Fruit fly (Drosophila melanogaster) whole organism, embryonic: ENCODE results near the gene CG8892.

Experiments used
- CG11085 ChIP-seq: fragments of 200-800 bp; sonication (Bioruptor generic); IDR thresholded peaks from 2 replicates; pipeline ENCODE4 v1.3.6; 2022; ENCODE audit warnings: missing biosample characterization, missing genetic modification characterization
- CG12219 ChIP-seq: fragments of 200-800 bp; sonication (Bioruptor generic); optimal IDR thresholded peaks from 3 replicates; lab custom pipeline; 2018; ENCODE audit warnings: missing biosample characterization, mild to moderate bottlenecking, missing genetic modification characterization
- CG12236 ChIP-seq: fragments of 200-800 bp; sonication (Bioruptor generic); optimal IDR thresholded peaks from 2 replicates; lab custom pipeline; 2016; ENCODE audit warnings: missing biosample characterization, missing genetic modification characterization
- CG12769 ChIP-seq: fragments of 200-800 bp; sonication (Bioruptor generic); optimal IDR thresholded peaks from 2 replicates; lab custom pipeline; 2019; ENCODE audit warnings: missing biosample characterization, mild to moderate bottlenecking, missing genetic modification characterization, moderate library complexity
- CG15514 ChIP-seq: fragments of 200-800 bp; sonication (Bioruptor generic); optimal IDR thresholded peaks from 3 replicates; lab custom pipeline; 2017; ENCODE audit warnings: missing biosample characterization, missing genetic modification characterization, mild to moderate bottlenecking, moderate library complexity, missing genetic modification reagents
- CG16863 ChIP-seq: fragments of 200-800 bp; sonication (Bioruptor generic); optimal IDR thresholded peaks from 3 replicates; lab custom pipeline; 2016; ENCODE audit warnings: missing biosample characterization, missing genetic modification characterization
- CG2199 ChIP-seq: fragments of 200-800 bp; sonication (Bioruptor generic); IDR thresholded peaks from 3 replicates; pipeline ENCODE4 v1.3.6; 2022; ENCODE audit warnings: missing biosample characterization, missing genetic modification characterization
- CG2889 ChIP-seq: fragments of 200-800 bp; sonication (Bioruptor generic); IDR thresholded peaks from 3 replicates; pipeline ENCODE4 v1.3.6; 2022; ENCODE audit warnings: missing biosample characterization, missing genetic modification characterization
- CG32532 ChIP-seq: fragments of 200-800 bp; sonication (Bioruptor generic); IDR thresholded peaks from 2 replicates; pipeline ENCODE4 v1.3.6; 2022; ENCODE audit warnings: missing biosample characterization, missing genetic modification characterization
- CG32772 ChIP-seq: fragments of 200-800 bp; sonication (Bioruptor generic); IDR thresholded peaks from 2 replicates; pipeline ENCODE4 v1.3.6; 2022; ENCODE audit warnings: missing biosample characterization, missing genetic modification characterization
- CG34422 ChIP-seq: fragments of 200-800 bp; sonication (Bioruptor generic); IDR thresholded peaks from 3 replicates; pipeline ENCODE4 v1.3.6; 2022; ENCODE audit warnings: missing biosample characterization, missing genetic modification characterization
- CG5180 ChIP-seq: fragments of 200-800 bp; sonication (Bioruptor generic); optimal IDR thresholded peaks from 3 replicates; lab custom pipeline; 2017; ENCODE audit warnings: missing biosample characterization, missing genetic modification characterization, mild to moderate bottlenecking, moderate library complexity, missing genetic modification reagents
- CG7839 ChIP-seq: fragments of 200-800 bp; sonication (Bioruptor generic); optimal IDR thresholded peaks from 3 replicates; lab custom pipeline; 2018; ENCODE audit warnings: missing biosample characterization, mild to moderate bottlenecking, missing genetic modification characterization, moderate library complexity
- CG9609 ChIP-seq: fragments of 200-800 bp; sonication (Bioruptor generic); optimal IDR thresholded peaks from 3 replicates; lab custom pipeline; 2016; ENCODE audit warnings: missing biosample characterization, missing genetic modification characterization
- CG9932 ChIP-seq: fragments of 200-800 bp; sonication (Bioruptor generic); IDR thresholded peaks from 2 replicates; pipeline ENCODE4 v1.3.6; 2022; ENCODE audit warnings: missing biosample characterization, missing genetic modification characterization
- CHES-1-like ChIP-seq: fragments of 200-800 bp; sonication (Bioruptor generic); optimal IDR thresholded peaks from 2 replicates; lab custom pipeline; 2016; ENCODE audit warnings: missing biosample characterization, missing genetic modification characterization
- Deaf1 ChIP-seq: fragments of 200-800 bp; optimal IDR thresholded peaks from 3 replicates; lab custom pipeline; 2019; ENCODE audit warnings: missing biosample characterization, mild to moderate bottlenecking, missing genetic modification characterization, moderate library complexity
- E2f2 ChIP-seq: fragments of 200-800 bp; sonication (Bioruptor generic); IDR thresholded peaks from 2 replicates; pipeline ENCODE4 v1.3.6; 2022; ENCODE audit warnings: missing biosample characterization, missing genetic modification characterization
- Ets97D ChIP-seq: fragments of 200-800 bp; sonication (Bioruptor generic); optimal IDR thresholded peaks from 3 replicates; lab custom pipeline; 2016; ENCODE audit warnings: missing biosample characterization, missing genetic modification characterization
- Gsc ChIP-seq: fragments of 200-800 bp; sonication (Bioruptor generic); IDR thresholded peaks from 2 replicates; pipeline ENCODE4 v1.3.6; 2022; ENCODE audit warnings: missing biosample characterization, missing genetic modification characterization
- H15 ChIP-seq: fragments of 200-800 bp; sonication (Bioruptor generic); IDR thresholded peaks from 3 replicates; pipeline ENCODE4 v1.3.6; 2022; ENCODE audit warnings: missing biosample characterization, missing genetic modification characterization
- Hmx ChIP-seq: fragments of 200-800 bp; sonication (Bioruptor generic); optimal IDR thresholded peaks from 2 replicates; lab custom pipeline; 2016; ENCODE audit warnings: missing biosample characterization, missing genetic modification characterization
- Hsf ChIP-seq: fragments of 200-800 bp; sonication (Bioruptor generic); optimal IDR thresholded peaks from 3 replicates; lab custom pipeline; 2016; ENCODE audit warnings: missing biosample characterization, missing genetic modification characterization
- Lim3 ChIP-seq: fragments of 200-800 bp; sonication (Bioruptor generic); IDR thresholded peaks from 2 replicates; pipeline ENCODE4 v1.3.6; 2022; ENCODE audit warnings: missing biosample characterization, missing genetic modification characterization
- MESR4 ChIP-seq: fragments of 200-800 bp; sonication (Bioruptor generic); optimal IDR thresholded peaks from 2 replicates; lab custom pipeline; 2018; ENCODE audit warnings: missing biosample characterization, mild to moderate bottlenecking, missing genetic modification characterization, moderate library complexity
- Mad ChIP-seq: fragments of 200-800 bp; sonication (Bioruptor generic); optimal IDR thresholded peaks from 2 replicates; lab custom pipeline; 2016; ENCODE audit warnings: missing biosample characterization, missing genetic modification characterization
- Max ChIP-seq: fragments of 200-800 bp; sonication (Bioruptor generic); optimal IDR thresholded peaks from 2 replicates; lab custom pipeline; 2016; ENCODE audit warnings: missing biosample characterization, mild to moderate bottlenecking, missing genetic modification characterization
- NC2α ChIP-seq: fragments of 200-800 bp; sonication (Bioruptor generic); optimal IDR thresholded peaks from 2 replicates; lab custom pipeline; 2016; ENCODE audit warnings: missing biosample characterization, missing genetic modification characterization
- NFAT ChIP-seq: fragments of 200-800 bp; sonication (Bioruptor generic); IDR thresholded peaks from 2 replicates; pipeline ENCODE4 v1.3.6; 2022; ENCODE audit warnings: missing biosample characterization, missing genetic modification characterization
- Nf-YA ChIP-seq: fragments of 200-800 bp; sonication (Bioruptor generic); IDR thresholded peaks from 2 replicates; pipeline ENCODE4 v1.3.6; 2022; ENCODE audit warnings: missing biosample characterization, missing genetic modification characterization
- Nf-YC ChIP-seq: fragments of 200-800 bp; optimal IDR thresholded peaks from 3 replicates; lab custom pipeline; 2019; ENCODE audit warnings: missing biosample characterization, mild to moderate bottlenecking, missing genetic modification characterization, moderate library complexity
- Stat92E ChIP-seq, 3 experiments: fragments of >200 bp in 2 of 3; fragments of 200-800 bp in 1 of 3; sonication (Bioruptor generic) in 1 of 3; optimal IDR thresholded peaks; 2 replicates each; lab custom pipeline; 2017 to 2019; ENCODE audit warnings: missing biosample characterization in 3 of 3, missing genetic modification characterization in 3 of 3, mild to moderate bottlenecking in 1 of 3, moderate library complexity in 1 of 3
- Tbp ChIP-seq: fragments of >200 bp; optimal IDR thresholded peaks from 2 replicates; lab custom pipeline; 2018; ENCODE audit warnings: missing biosample characterization, missing genetic modification characterization
- amos ChIP-seq: fragments of 200-800 bp; sonication (Bioruptor generic); IDR thresholded peaks from 2 replicates; pipeline ENCODE4 v1.3.6; 2022; ENCODE audit warnings: missing biosample characterization, missing genetic modification characterization; ENCODE audit not compliant: partially characterized antibody
- aop ChIP-seq: fragments of 200-800 bp; sonication (Bioruptor generic); IDR thresholded peaks from 2 replicates; pipeline ENCODE4 v1.3.6; 2022; ENCODE audit warnings: missing biosample characterization, missing genetic modification characterization
- bcd ChIP-seq: fragments of 200-800 bp; sonication (Bioruptor generic); optimal IDR thresholded peaks from 2 replicates; lab custom pipeline; 2017; ENCODE audit warnings: missing biosample characterization, mild to moderate bottlenecking, missing genetic modification characterization
- bsh ChIP-seq, 2 experiments: fragments of 200-800 bp; sonication (Bioruptor generic); optimal IDR thresholded peaks; 2 replicates each; lab custom pipeline; 2017 to 2018; ENCODE audit warnings: mild to moderate bottlenecking in 2 of 2, missing biosample characterization in 2 of 2, missing genetic modification characterization in 2 of 2, moderate library complexity in 1 of 2
- dm ChIP-seq: fragments of 200-800 bp; sonication (Bioruptor generic); optimal IDR thresholded peaks from 3 replicates; lab custom pipeline; 2016; ENCODE audit warnings: missing biosample characterization, missing genetic modification characterization
- gro ChIP-seq: fragments of 200-800 bp; sonication (Bioruptor generic); optimal IDR thresholded peaks from 2 replicates; lab custom pipeline; 2016; ENCODE audit warnings: missing biosample characterization, missing genetic modification characterization
- hb ChIP-seq: fragments of 200-800 bp; sonication (Bioruptor generic); IDR thresholded peaks from 3 replicates; pipeline ENCODE4 v1.3.6; 2022; ENCODE audit warnings: missing biosample characterization, missing genetic modification characterization; ENCODE audit not compliant: partially characterized antibody
- hkb ChIP-seq, 2 experiments: fragments of 200-800 bp in 1 of 2; fragments of >200 bp in 1 of 2; sonication (Bioruptor generic) in 1 of 2; IDR thresholded peaks in 1 of 2; optimal IDR thresholded peaks in 1 of 2; 2 replicates each; pipeline versions ENCODE4 v1.3.6 to Lab custom; 2017 to 2022; ENCODE audit warnings: missing biosample characterization in 1 of 2, missing genetic modification characterization in 1 of 2
- ken ChIP-seq: fragments of 200-800 bp; sonication (Bioruptor generic); IDR thresholded peaks from 3 replicates; pipeline ENCODE4 v1.3.6; 2022; ENCODE audit warnings: missing biosample characterization, missing genetic modification characterization
- p53 ChIP-seq: fragments of 200-800 bp; sonication (Bioruptor generic); optimal IDR thresholded peaks from 2 replicates; lab custom pipeline; 2016; ENCODE audit warnings: missing biosample characterization, missing genetic modification characterization
- pros ChIP-seq: fragments of 200-800 bp; sonication (Bioruptor generic); optimal IDR thresholded peaks from 3 replicates; lab custom pipeline; 2019; ENCODE audit warnings: missing biosample characterization, mild to moderate bottlenecking, missing genetic modification characterization, moderate library complexity
- sens ChIP-seq: fragments of 200-800 bp; sonication (Bioruptor generic); peaks from one replicate; lab custom pipeline; 2016; ENCODE audit warnings: missing biosample characterization, missing genetic modification characterization
- sisA ChIP-seq: fragments of 200-800 bp; sonication (Bioruptor generic); IDR thresholded peaks from 2 replicates; pipeline ENCODE4 v1.3.6; 2022; ENCODE audit warnings: missing biosample characterization, missing genetic modification characterization
- slp2 ChIP-seq: fragments of 200-800 bp; sonication (Bioruptor generic); optimal IDR thresholded peaks from 2 replicates; lab custom pipeline; 2016; ENCODE audit warnings: missing biosample characterization, missing genetic modification characterization
- tgo ChIP-seq: fragments of 200-800 bp; sonication (Bioruptor generic); IDR thresholded peaks from 3 replicates; pipeline ENCODE4 v1.3.6; 2022; ENCODE audit warnings: missing biosample characterization, missing genetic modification characterization
- tio ChIP-seq: fragments of 200-800 bp; sonication (Bioruptor generic); optimal IDR thresholded peaks from 2 replicates; lab custom pipeline; 2017; ENCODE audit warnings: missing biosample characterization, missing genetic modification characterization, inconsistent platforms
- tup ChIP-seq: fragments of 200-800 bp; sonication (Bioruptor generic); optimal IDR thresholded peaks from 2 replicates; lab custom pipeline; 2016; ENCODE audit warnings: missing biosample characterization, mild to moderate bottlenecking, missing genetic modification characterization, moderate library complexity

The CG8892 gene

dm6 chr2L:4976988-4977551 is 4.3 kb downstream of the CG8892 start, which contains the start of the genes Gmd and CG3792 (continued):
- TF ChIP-seq Max (GFP tag; lab: Kevin White, UChicago) (peak; percentile 96), CG5180 (GFP tag; lab: Kevin White, UChicago) (no peak), CG32772 (GFP tag; lab: Robert Waterston, UW) (peak; percentile 97), CG2889 (GFP tag; lab: Robert Waterston, UW) (peak; percentile 92), NC2α (GFP tag; lab: Kevin White, UChicago) (peak; percentile 90), Mad (GFP tag; lab: Kevin White, UChicago) (peak; percentile 90), hb (peak; percentile 88), dm (GFP tag; lab: Kevin White, UChicago) (peak; percentile 83), hkb (optimal IDR thresholded peaks at IDR 0.05; lab: Kevin White, UChicago) (peak; percentile 17), hkb (GFP tag; IDR thresholded peaks at IDR 0.05; lab: Robert Waterston, UW) (peak; percentile 96), Lim3 (peak; percentile 71), CG12236 (peak; percentile 82), CG11085 (GFP tag; lab: Robert Waterston, UW) (peak; percentile 94), amos (GFP tag; lab: Robert Waterston, UW) (peak; percentile 76), CHES-1-like (GFP tag; lab: Kevin White, UChicago) (peak; percentile 92), CG9932 (GFP tag; lab: Robert Waterston, UW) (peak; percentile 98), bsh (GFP tag; optimal IDR thresholded peaks at IDR 0.05; lab: Kevin White, UChicago) (peak; percentile 63 to 95), Tbp (GFP tag; lab: Kevin White, UChicago) (no peak), Hsf (GFP tag; lab: Kevin White, UChicago) (peak; percentile 97), CG2199 (GFP tag; lab: Robert Waterston, UW) (peak; percentile 81; the same call in 1 of the 3 replicates), Nf-YA (GFP tag; lab: Robert Waterston, UW) (peak; percentile 86), CG15514 (peak; percentile 88), Stat92E (GFP tag; optimal IDR thresholded peaks at IDR 0.05; lab: Kevin White, UChicago) (peak in 1 of 3 experiments; percentile 82), Nf-YC (tag; lab: Kevin White, UChicago) (peak; percentile 90), aop (no peak; the same call in 1 of the 2 replicates), sisA (GFP tag; lab: Robert Waterston, UW) (peak; percentile 95), gro (peak; percentile 87), CG16863 (GFP tag; lab: Kevin White, UChicago) (peak; percentile 95), H15 (GFP tag; lab: Robert Waterston, UW) (peak; percentile 95), Hmx (GFP tag; lab: Kevin White, UChicago) (peak; percentile 92), E2f2 (GFP tag; lab: Robert Waterston, UW) (peak; percentile 81), NFAT (peak; percentile 94), Ets97D (GFP tag; lab: Kevin White, UChicago) (peak; percentile 87), p53 (peak; percentile 86), sens (GFP tag; lab: Kevin White, UChicago) (peak; percentile 100), tup (peak; percentile 78), Deaf1 (no peak), CG12769 (tag; lab: Kevin White, UChicago) (no peak), CG34422 (GFP tag; lab: Robert Waterston, UW) (peak; percentile 98), pros (GFP tag; lab: Kevin White, UChicago) (peak; percentile 64), MESR4 (peak; percentile 12), CG7839 (tag; lab: Kevin White, UChicago) (peak; percentile 96), tgo (peak; percentile 97), bcd (peak; percentile 94), Gsc (peak; percentile 87), slp2 (GFP tag; lab: Kevin White, UChicago) (peak; percentile 94), CG32532 (GFP tag; lab: Robert Waterston, UW) (peak; percentile 97), ken (GFP tag; lab: Robert Waterston, UW) (peak; percentile 95), CG9609 (GFP tag; lab: Kevin White, UChicago) (peak; percentile 91), tio (no peak), CG12219 (peak; percentile 91)
